Fruit fly (Drosophila melanogaster) whole organism, embryonic: ENCODE measurements around the gene CG42718.

Source experiments
- Asciz ChIP-seq: fragments of 200-800 bp; sonication (Bioruptor generic); optimal IDR thresholded peaks from 2 replicates; lab custom pipeline; 2017; ENCODE audit warnings: missing biosample characterization, mild to moderate bottlenecking, missing genetic modification characterization, missing genetic modification reagents
- BtbVII ChIP-seq: fragments of 200-800 bp; sonication (Bioruptor generic); optimal IDR thresholded peaks from 3 replicates; lab custom pipeline; 2017; ENCODE audit warnings: missing biosample characterization, mild to moderate bottlenecking, missing genetic modification characterization
- CG10147 ChIP-seq: fragments of 200-800 bp; sonication (Bioruptor generic); optimal IDR thresholded peaks from 2 replicates; lab custom pipeline; 2019; ENCODE audit warnings: missing biosample characterization, mild to moderate bottlenecking, missing genetic modification characterization, moderate library complexity
- CG10431 ChIP-seq: fragments of 200-800 bp; sonication (Bioruptor generic); optimal IDR thresholded peaks from 3 replicates; lab custom pipeline; 2018; ENCODE audit warnings: missing biosample characterization, mild to moderate bottlenecking, missing genetic modification characterization
- CG10979 ChIP-seq: fragments of 200-800 bp; sonication (Bioruptor generic); optimal IDR thresholded peaks from 2 replicates; lab custom pipeline; 2018; ENCODE audit warnings: missing biosample characterization, mild to moderate bottlenecking, missing genetic modification characterization, moderate library complexity
- CG11456 ChIP-seq: fragments of 200-800 bp; sonication (Bioruptor generic); IDR thresholded peaks from 3 replicates; pipeline ENCODE4 v1.3.6; 2022; ENCODE audit warnings: missing biosample characterization, missing genetic modification characterization
- CG11504 ChIP-seq: fragments of 200-800 bp; sonication (Bioruptor generic); optimal IDR thresholded peaks from 3 replicates; lab custom pipeline; 2019; ENCODE audit warnings: missing biosample characterization, mild to moderate bottlenecking, missing genetic modification characterization, moderate library complexity
- CG11560 ChIP-seq: fragments of 200-800 bp; sonication (Bioruptor generic); IDR thresholded peaks from 3 replicates; pipeline ENCODE4 v1.3.6; 2022; ENCODE audit warnings: missing biosample characterization, missing genetic modification characterization
- CG11696 ChIP-seq: fragments of 200-800 bp; sonication (Bioruptor generic); IDR thresholded peaks from 2 replicates; pipeline ENCODE4 v1.3.6; 2022; ENCODE audit warnings: missing biosample characterization, missing genetic modification characterization
- CG11723 ChIP-seq: fragments of 200-800 bp; sonication (Bioruptor generic); optimal IDR thresholded peaks from 2 replicates; lab custom pipeline; 2017; ENCODE audit warnings: missing biosample characterization, mild to moderate bottlenecking, missing genetic modification characterization
- CG13775 ChIP-seq: fragments of 200-800 bp; sonication (Bioruptor generic); optimal IDR thresholded peaks from 3 replicates; lab custom pipeline; 2017; ENCODE audit warnings: missing biosample characterization, mild to moderate bottlenecking, missing genetic modification characterization
- CG15269 ChIP-seq: fragments of 200-800 bp; sonication (Bioruptor generic); optimal IDR thresholded peaks from 2 replicates; lab custom pipeline; 2018; ENCODE audit warnings: missing biosample characterization, mild to moderate bottlenecking, missing genetic modification characterization, moderate library complexity
- CG16813 ChIP-seq: fragments of 200-800 bp; sonication (Bioruptor generic); IDR thresholded peaks from 3 replicates; pipeline ENCODE4 v1.3.6; 2022; ENCODE audit warnings: missing biosample characterization, missing genetic modification characterization; ENCODE audit not compliant: partially characterized antibody
- CG16863 ChIP-seq: fragments of 200-800 bp; sonication (Bioruptor generic); optimal IDR thresholded peaks from 3 replicates; lab custom pipeline; 2016; ENCODE audit warnings: missing biosample characterization, missing genetic modification characterization
- CG2199 ChIP-seq: fragments of 200-800 bp; sonication (Bioruptor generic); IDR thresholded peaks from 3 replicates; pipeline ENCODE4 v1.3.6; 2022; ENCODE audit warnings: missing biosample characterization, missing genetic modification characterization
- CG2202 ChIP-seq: fragments of 200-800 bp; sonication (Bioruptor generic); optimal IDR thresholded peaks from 2 replicates; lab custom pipeline; 2018; ENCODE audit warnings: missing biosample characterization, mild to moderate bottlenecking, missing genetic modification characterization
- CG2678 ChIP-seq: fragments of 200-800 bp; sonication (Bioruptor generic); optimal IDR thresholded peaks from 3 replicates; lab custom pipeline; 2019; ENCODE audit warnings: missing biosample characterization, mild to moderate bottlenecking, missing genetic modification characterization, moderate library complexity
- CG32532 ChIP-seq: fragments of 200-800 bp; sonication (Bioruptor generic); IDR thresholded peaks from 2 replicates; pipeline ENCODE4 v1.3.6; 2022; ENCODE audit warnings: missing biosample characterization, missing genetic modification characterization
- CG3838 ChIP-seq: fragments of 200-800 bp; sonication (Bioruptor generic); optimal IDR thresholded peaks from 3 replicates; lab custom pipeline; 2016; ENCODE audit warnings: missing biosample characterization, missing genetic modification characterization
- CG4424 ChIP-seq: fragments of 200-800 bp; sonication (Bioruptor generic); optimal IDR thresholded peaks from 3 replicates; lab custom pipeline; 2016; ENCODE audit warnings: missing biosample characterization, missing genetic modification characterization
- CG4854 ChIP-seq: fragments of 200-800 bp; sonication (Bioruptor generic); optimal IDR thresholded peaks from 2 replicates; lab custom pipeline; 2016; ENCODE audit warnings: missing biosample characterization, missing genetic modification characterization, inconsistent platforms
- CG6813 ChIP-seq: fragments of 200-800 bp; sonication (Bioruptor generic); optimal IDR thresholded peaks from 2 replicates; lab custom pipeline; 2017; ENCODE audit warnings: missing biosample characterization, missing genetic modification characterization, mild to moderate bottlenecking, moderate library complexity, missing genetic modification reagents
- CG7928 ChIP-seq: fragments of 200-800 bp; sonication (Bioruptor generic); optimal IDR thresholded peaks from 2 replicates; lab custom pipeline; 2017; ENCODE audit warnings: missing biosample characterization, mild to moderate bottlenecking, missing genetic modification characterization
- CG8281 ChIP-seq: fragments of 200-800 bp; sonication (Bioruptor generic); optimal IDR thresholded peaks from 2 replicates; lab custom pipeline; 2018; ENCODE audit warnings: missing biosample characterization, mild to moderate bottlenecking, missing genetic modification characterization, moderate library complexity
- CG9797 ChIP-seq: fragments of 200-800 bp; sonication (Bioruptor generic); optimal IDR thresholded peaks from 3 replicates; lab custom pipeline; 2018; ENCODE audit warnings: missing biosample characterization, mild to moderate bottlenecking, missing genetic modification characterization
- Chrac-16 ChIP-seq: fragments of 200-800 bp; sonication (Bioruptor generic); optimal IDR thresholded peaks from 3 replicates; lab custom pipeline; 2016; ENCODE audit warnings: missing biosample characterization, missing genetic modification characterization
- Eip74EF ChIP-seq, 2 experiments: fragments of 200-800 bp in 1 of 2; fragments of >200 bp in 1 of 2; sonication (Bioruptor generic) in 1 of 2; optimal IDR thresholded peaks; 2 replicates each; lab custom pipeline; 2017 to 2019; ENCODE audit warnings: missing biosample characterization in 2 of 2, missing genetic modification characterization in 2 of 2, mild to moderate bottlenecking in 1 of 2, moderate library complexity in 1 of 2
- Gug ChIP-seq: fragments of 200-800 bp; sonication (Bioruptor generic); IDR thresholded peaks from 4 replicates; pipeline ENCODE4 v1.3.6; 2022; ENCODE audit warnings: missing biosample characterization, missing genetic modification characterization
- HLHmδ ChIP-seq: fragments of 200-800 bp; sonication (Bioruptor generic); optimal IDR thresholded peaks from 2 replicates; lab custom pipeline; 2018; ENCODE audit warnings: missing biosample characterization, mild to moderate bottlenecking, missing genetic modification characterization, moderate library complexity
- Oli ChIP-seq: fragments of 200-800 bp; sonication (Bioruptor generic); optimal IDR thresholded peaks from 2 replicates; lab custom pipeline; 2018; ENCODE audit warnings: missing biosample characterization, mild to moderate bottlenecking, missing genetic modification characterization, moderate library complexity
- Ptx1 ChIP-seq: fragments of 200-800 bp; sonication (Bioruptor generic); IDR thresholded peaks from 2 replicates; pipeline ENCODE4 v1.3.6; 2022; ENCODE audit warnings: missing biosample characterization, missing genetic modification characterization
- chinmo ChIP-seq: fragments of 200-800 bp; sonication (Bioruptor generic); IDR thresholded peaks from 4 replicates; pipeline ENCODE4 v1.3.6; 2022; ENCODE audit warnings: missing biosample characterization, missing genetic modification characterization; ENCODE audit not compliant: partially characterized antibody
- dimm ChIP-seq: fragments of 200-800 bp; sonication (Bioruptor generic); IDR thresholded peaks from 2 replicates; pipeline ENCODE4 v1.3.6; 2022; ENCODE audit warnings: missing biosample characterization, missing genetic modification characterization
- exex ChIP-seq: fragments of 200-800 bp; sonication (Bioruptor generic); optimal IDR thresholded peaks from 4 replicates; lab custom pipeline; 2018; ENCODE audit warnings: missing biosample characterization, mild to moderate bottlenecking, missing genetic modification characterization, moderate library complexity
- fd102C ChIP-seq: fragments of 200-800 bp; sonication (Bioruptor generic); optimal IDR thresholded peaks from 2 replicates; lab custom pipeline; 2018; ENCODE audit warnings: missing biosample characterization, mild to moderate bottlenecking, missing genetic modification characterization, moderate library complexity
- grn ChIP-seq: fragments of 200-800 bp; sonication (Bioruptor generic); optimal IDR thresholded peaks from 3 replicates; lab custom pipeline; 2017; ENCODE audit warnings: missing biosample characterization, missing genetic modification characterization
- gsb-n ChIP-seq: fragments of 200-800 bp; sonication (Bioruptor generic); optimal IDR thresholded peaks from 3 replicates; lab custom pipeline; 2018; ENCODE audit warnings: missing biosample characterization, mild to moderate bottlenecking, missing genetic modification characterization
- insv ChIP-seq, 2 experiments: fragments of 200-800 bp; sonication (Bioruptor generic); optimal IDR thresholded peaks; 3 replicates each; lab custom pipeline; 2016 to 2018; ENCODE audit warnings: missing biosample characterization in 2 of 2, missing genetic modification characterization in 2 of 2
- kay ChIP-seq: fragments of 200-800 bp; sonication (Bioruptor generic); optimal IDR thresholded peaks from 2 replicates; lab custom pipeline; 2016; ENCODE audit warnings: missing biosample characterization, missing genetic modification characterization
- klu ChIP-seq: fragments of 200-800 bp; sonication (Bioruptor generic); IDR thresholded peaks from 2 replicates; pipeline ENCODE4 v1.3.6; 2022; ENCODE audit warnings: missing biosample characterization, missing genetic modification characterization
- knrl ChIP-seq: fragments of 200-800 bp; sonication (Bioruptor generic); IDR thresholded peaks from 3 replicates; pipeline ENCODE4 v1.3.6; 2022; ENCODE audit warnings: missing biosample characterization, missing genetic modification characterization; ENCODE audit not compliant: partially characterized antibody
- mirr ChIP-seq: fragments of 200-800 bp; sonication (Bioruptor generic); optimal IDR thresholded peaks from 3 replicates; lab custom pipeline; 2018; ENCODE audit warnings: missing biosample characterization, mild to moderate bottlenecking, missing genetic modification characterization
- nom ChIP-seq: fragments of 200-800 bp; sonication (Bioruptor generic); optimal IDR thresholded peaks from 2 replicates; lab custom pipeline; 2017; ENCODE audit warnings: missing biosample characterization, missing genetic modification characterization, mild to moderate bottlenecking, moderate library complexity, missing genetic modification reagents
- otp ChIP-seq: fragments of 200-800 bp; sonication (Bioruptor generic); IDR thresholded peaks from 3 replicates; pipeline ENCODE4, ENCODE4 v1.3.6; 2022; ENCODE audit warnings: missing biosample characterization, missing genetic modification characterization
- phol ChIP-seq: fragments of 200-800 bp; sonication (Bioruptor generic); optimal IDR thresholded peaks from 3 replicates; lab custom pipeline; 2018; ENCODE audit warnings: missing biosample characterization, mild to moderate bottlenecking, missing genetic modification characterization, moderate library complexity
- row ChIP-seq: fragments of 200-800 bp; sonication (Bioruptor generic); IDR thresholded peaks from 3 replicates; pipeline ENCODE4 v1.3.6; 2022; ENCODE audit warnings: missing biosample characterization, missing genetic modification characterization
- sens ChIP-seq: fragments of 200-800 bp; sonication (Bioruptor generic); peaks from one replicate; lab custom pipeline; 2016; ENCODE audit warnings: missing biosample characterization, missing genetic modification characterization
- sens-2 ChIP-seq: fragments of 200-800 bp; sonication (Bioruptor generic); IDR thresholded peaks from 2 replicates; pipeline ENCODE4 v1.3.6; 2022; ENCODE audit warnings: missing biosample characterization, missing genetic modification characterization
- tap ChIP-seq: fragments of 200-800 bp; optimal IDR thresholded peaks from 3 replicates; lab custom pipeline; 2019; ENCODE audit warnings: missing biosample characterization, mild to moderate bottlenecking, missing genetic modification characterization, moderate library complexity

Gene CG42718

DNA sequence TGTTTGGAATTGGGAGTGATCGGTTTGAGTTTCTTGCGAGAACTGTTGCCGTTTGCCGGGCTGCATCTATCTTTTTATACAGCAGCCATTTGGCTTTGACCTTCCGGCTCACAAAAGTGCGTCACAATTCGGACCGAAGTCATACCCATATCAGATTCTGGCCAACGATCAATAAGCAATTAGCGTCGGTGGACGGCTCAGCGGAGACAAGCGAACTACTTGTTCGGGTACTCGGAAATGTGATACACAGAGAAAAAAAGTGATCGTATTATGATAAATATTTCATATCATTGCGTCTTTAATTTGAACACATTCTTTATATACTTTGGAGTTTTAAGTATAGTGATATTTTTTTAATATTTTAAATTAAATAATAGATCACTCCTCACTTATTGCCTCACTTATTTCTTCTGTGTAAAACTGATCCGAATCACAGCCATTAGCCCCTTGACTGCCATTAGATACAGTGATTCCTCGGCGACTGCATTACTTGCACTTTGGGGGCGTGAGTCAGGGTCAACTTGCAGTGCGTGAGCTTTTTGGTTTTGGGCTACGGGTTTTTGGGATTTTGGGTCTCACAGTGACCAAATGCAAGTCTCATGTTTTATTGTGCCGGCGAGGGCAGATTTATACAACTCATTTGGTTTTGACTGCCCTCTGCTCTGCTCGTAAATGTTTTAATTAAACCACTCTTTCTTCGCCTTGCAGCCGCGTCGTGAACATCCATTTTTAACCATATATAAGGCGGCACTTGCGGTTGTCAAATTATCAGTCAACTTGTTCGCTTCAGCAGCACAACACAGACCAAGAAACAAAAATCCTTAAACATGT, 15.0 kb downstream of the CG42718 start, which contains the start of the genes CG13043 and CG13063 (continued):
- no peak for TF ChIP-seq Chrac-16 (GFP tag; lab: Kevin White, UChicago)
- TF ChIP-seq CG2202 (tag; lab: Kevin White, UChicago) = no peak
- no peak for TF ChIP-seq insv (GFP tag; optimal IDR thresholded peaks at IDR 0.05; lab: Kevin White, UChicago)
- TF ChIP-seq knrl (GFP tag; lab: Robert Waterston, UW) = no peak
- peak in 1 of 2 experiments; percentile 5 for TF ChIP-seq Eip74EF (GFP tag; optimal IDR thresholded peaks at IDR 0.05; lab: Kevin White, UChicago)
- TF ChIP-seq CG16863 (GFP tag; lab: Kevin White, UChicago) = no peak
- peak; percentile 42 for TF ChIP-seq CG2678 (tag; lab: Kevin White, UChicago)
- TF ChIP-seq CG3838 = no peak
- TF ChIP-seq CG7928 (GFP tag; lab: Kevin White, UChicago) = no peak
- TF ChIP-seq CG2199 (GFP tag; lab: Robert Waterston, UW) = no peak
- TF ChIP-seq Gug (GFP tag; lab: Robert Waterston, UW) = no peak
- no peak for TF ChIP-seq CG10431 (GFP tag; lab: Kevin White, UChicago)
- TF ChIP-seq exex = no peak
- peak; percentile 58 for TF ChIP-seq gsb-n
- no peak for TF ChIP-seq otp (GFP tag; lab: Robert Waterston, UW)
- peak; percentile 22 for TF ChIP-seq Oli (tag; lab: Kevin White, UChicago)
- peak; percentile 35; the same call in 1 of the 2 replicates for TF ChIP-seq Ptx1 (GFP tag; lab: Robert Waterston, UW)
- TF ChIP-seq grn (GFP tag; lab: Kevin White, UChicago) = no peak
- TF ChIP-seq fd102C (GFP tag; lab: Kevin White, UChicago) = no peak
- TF ChIP-seq CG10979 (tag; lab: Kevin White, UChicago) = no peak
- no peak for TF ChIP-seq phol
- no peak for TF ChIP-seq BtbVII (GFP tag; lab: Kevin White, UChicago)
- no peak for TF ChIP-seq sens (GFP tag; lab: Kevin White, UChicago)
- TF ChIP-seq CG16813 (GFP tag; lab: Robert Waterston, UW) = no peak
- peak; percentile 22 for TF ChIP-seq tap (tag; lab: Kevin White, UChicago)
- no peak for TF ChIP-seq CG10147
- no peak for TF ChIP-seq HLHmδ
- no peak for TF ChIP-seq CG11723 (GFP tag; lab: Kevin White, UChicago)
- TF ChIP-seq CG11504 (tag; lab: Kevin White, UChicago) = peak; percentile 59
- peak; percentile 41 for TF ChIP-seq CG15269 (tag; lab: Kevin White, UChicago)
- no peak for TF ChIP-seq CG11696 (GFP tag; lab: Robert Waterston, UW)
- TF ChIP-seq CG8281 (tag; lab: Kevin White, UChicago) = no peak
- no peak for TF ChIP-seq Asciz (GFP tag; lab: Kevin White, UChicago)
- no peak for TF ChIP-seq CG11560 (tag; lab: Robert Waterston, UW)
- no peak for TF ChIP-seq CG13775
- TF ChIP-seq CG11456 (GFP tag; lab: Robert Waterston, UW) = no peak
- peak; percentile 41; the same call in 1 of the 3 replicates for TF ChIP-seq row
- TF ChIP-seq CG6813 (GFP tag; lab: Kevin White, UChicago) = no peak
- no peak for TF ChIP-seq CG4854 (GFP tag; lab: Kevin White, UChicago)
- no peak for TF ChIP-seq CG9797 (GFP tag; lab: Kevin White, UChicago)
- no peak for TF ChIP-seq mirr (GFP tag; lab: Kevin White, UChicago)
- TF ChIP-seq nom (GFP tag; lab: Kevin White, UChicago) = no peak
- no peak for TF ChIP-seq kay (GFP tag; lab: Kevin White, UChicago)
- TF ChIP-seq dimm (GFP tag; lab: Robert Waterston, UW) = no peak
- TF ChIP-seq sens-2 (GFP tag; lab: Robert Waterston, UW) = no peak
- no peak for TF ChIP-seq chinmo (GFP tag; lab: Robert Waterston, UW)
- no peak for TF ChIP-seq CG4424
- no peak for TF ChIP-seq klu
- no peak for TF ChIP-seq CG32532
